Worm (Caenorhabditis elegans) whole organism, early embryonic: Measurements from ENCODE around the gene klf-3.

Source experiments
- B0310.2 ChIP-seq: sonication (generic microtip); optimal IDR thresholded peaks from 2 replicates; lab custom pipeline; 2016; ENCODE audit warnings: mild to moderate bottlenecking, missing genetic modification characterization, missing compliant biosample characterization
- aly-1 ChIP-seq: sonication (generic microtip); optimal IDR thresholded peaks from 2 replicates; lab custom pipeline; 2016; ENCODE audit warnings: missing genetic modification characterization, missing compliant biosample characterization
- ama-1 ChIP-seq: fragments of 150-350 bp; optimal IDR thresholded peaks from 2 replicates; lab custom pipeline; 2014
- ceh-13 ChIP-seq: fragments of 200-800 bp; sonication (Bioruptor generic); optimal IDR thresholded peaks from 2 replicates; lab custom pipeline; 2018; ENCODE audit warnings: mild to moderate bottlenecking, missing genetic modification characterization, missing compliant biosample characterization
- ceh-36 ChIP-seq: sonication (generic microtip); optimal IDR thresholded peaks from 2 replicates; lab custom pipeline; 2016; ENCODE audit warnings: missing genetic modification characterization, inconsistent platforms, missing compliant biosample characterization
- ets-7 ChIP-seq: sonication (generic microtip); optimal IDR thresholded peaks from 2 replicates; lab custom pipeline; 2016; ENCODE audit warnings: missing genotype, missing genetic modification characterization, missing compliant biosample characterization
- flt-1 ChIP-seq: fragments of 200-800 bp; sonication (Bioruptor generic); IDR thresholded peaks from 2 replicates; pipeline ENCODE4 v1.3.6; 2022; ENCODE audit warnings: missing genetic modification characterization, missing compliant biosample characterization
- hmbx-1 ChIP-seq: sonication (generic microtip); optimal IDR thresholded peaks from 2 replicates; lab custom pipeline; 2016; ENCODE audit warnings: mild to moderate bottlenecking, missing genetic modification characterization, missing compliant biosample characterization
- hmg-4 ChIP-seq: fragments of 200-800 bp; sonication (Bioruptor generic); optimal IDR thresholded peaks from 2 replicates; lab custom pipeline; 2018; ENCODE audit warnings: mild to moderate bottlenecking, missing genetic modification characterization, missing compliant biosample characterization
- hnd-1 ChIP-seq: sonication (generic microtip); optimal IDR thresholded peaks from 2 replicates; lab custom pipeline; 2016; ENCODE audit warnings: missing genetic modification characterization, missing compliant biosample characterization
- pes-1 ChIP-seq: fragments of 200-800 bp; sonication (Bioruptor generic); IDR thresholded peaks from 2 replicates; pipeline ENCODE4 v1.3.6; 2022; ENCODE audit warnings: missing genetic modification reagents, missing genetic modification characterization, missing compliant biosample characterization
- scrt-1 ChIP-seq: fragments of 200-800 bp; sonication (Bioruptor generic); IDR thresholded peaks from 2 replicates; pipeline ENCODE4 v1.3.6; 2022; ENCODE audit warnings: missing genetic modification characterization, missing compliant biosample characterization
- sea-1 ChIP-seq: fragments of 200-800 bp; sonication (Bioruptor generic); conservative IDR thresholded peaks from 2 replicates; pipeline ENCODE4 v1.3.6; 2022; ENCODE audit warnings: missing genetic modification characterization, missing compliant biosample characterization
- tbx-11 ChIP-seq: fragments of 200-800 bp; sonication (Bioruptor generic); IDR thresholded peaks from 2 replicates; pipeline ENCODE4 v1.3.6; 2022; ENCODE audit warnings: missing genetic modification characterization, missing compliant biosample characterization
- tbx-37 ChIP-seq: fragments of 200-800 bp; sonication (Bioruptor generic); conservative IDR thresholded peaks from 2 replicates; pipeline ENCODE4 v1.3.6; 2022; ENCODE audit warnings: missing genetic modification reagents, missing genetic modification characterization, missing compliant biosample characterization
- tra-4 ChIP-seq: sonication (generic microtip); optimal IDR thresholded peaks from 2 replicates; lab custom pipeline; 2017; ENCODE audit warnings: missing genetic modification characterization, missing compliant biosample characterization

The klf-3 gene

DNA sequence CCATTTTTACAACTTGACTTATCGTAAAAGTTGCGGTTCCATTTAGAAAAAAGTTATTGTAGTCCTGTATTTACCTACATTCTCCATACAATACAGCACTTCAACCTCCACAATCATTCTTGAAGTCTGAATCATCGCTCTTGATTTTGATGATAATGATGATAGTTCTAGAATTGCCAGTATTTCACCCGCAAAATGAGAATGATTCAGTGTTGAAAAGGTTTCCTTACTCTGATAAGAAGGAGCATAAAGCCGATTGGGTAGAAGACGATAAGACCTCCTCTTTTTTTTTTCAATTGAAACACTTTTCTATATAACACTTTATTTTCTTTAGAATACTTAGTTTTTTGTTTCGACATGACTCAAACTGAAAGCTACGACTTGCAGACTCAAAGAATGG, 14.1 kb downstream of the klf-3 start, which contains the start of gene T19D12.4:
Gene T19D12.4 (plus strand): TSS at position 295 of the 400 bp plus-strand sequence.
- TF ChIP-seq pes-1 (GFP tag; lab: Robert Waterston, UW), result no peak
- no peak for TF ChIP-seq hmbx-1 (tag; lab: Kevin White, UChicago)
- TF ChIP-seq hnd-1 (tag; lab: Kevin White, UChicago), result no peak
- TF ChIP-seq B0310.2 (tag; lab: Kevin White, UChicago), result no peak
- TF ChIP-seq flt-1 (GFP tag; lab: Robert Waterston, UW), result no peak
- TF ChIP-seq ama-1 (lab: Kevin White, UChicago), result no peak
- TF ChIP-seq tbx-11 (GFP tag; lab: Robert Waterston, UW), result no peak
- TF ChIP-seq ceh-36 (tag; lab: Kevin White, UChicago), result no peak
- TF ChIP-seq scrt-1 (GFP tag; lab: Robert Waterston, UW), result no peak
- no peak for TF ChIP-seq aly-1 (tag; lab: Kevin White, UChicago)

- TF ChIP-seq tbx-37 (GFP tag; lab: Robert Waterston, UW) (no peak), ceh-36 (tag; lab: Kevin White, UChicago) (no peak), aly-1 (tag; lab: Kevin White, UChicago) (no peak), ceh-13 (no peak), ets-7 (tag; lab: Kevin White, UChicago) (no peak), tbx-11 (GFP tag; lab: Robert Waterston, UW) (no peak), hnd-1 (tag; lab: Kevin White, UChicago) (no peak), tra-4 (tag; lab: Kevin White, UChicago) (no peak), flt-1 (GFP tag; lab: Robert Waterston, UW) (no peak)
Observed at ce11 chrII:6631995-6632394, 15.3 kb downstream of the klf-3 start.

DNA sequence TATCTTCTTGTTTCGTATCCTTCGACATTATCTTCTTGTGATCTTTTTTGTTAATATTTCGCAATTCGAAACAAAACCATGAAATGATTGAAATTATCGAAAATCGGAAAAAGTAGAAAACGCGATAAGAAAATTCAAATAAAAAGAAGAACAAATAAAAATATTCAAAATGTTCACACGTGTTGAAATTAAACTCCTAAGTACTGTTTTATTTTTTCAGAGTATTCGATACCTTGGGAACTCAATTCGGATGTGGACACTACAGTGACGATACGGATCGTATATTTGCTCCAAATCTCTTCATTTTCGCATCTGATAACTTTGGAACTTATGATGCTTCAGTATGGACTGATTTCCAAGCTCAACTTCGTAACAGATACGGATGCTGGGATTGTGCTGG, 19.5 kb downstream of the klf-3 start, which contains the start of gene T19D12.5:
Gene T19D12.5 (minus strand): TSS at position 101 of the 400 bp plus-strand sequence.
- TF ChIP-seq sea-1 (GFP tag; lab: Robert Waterston, UW) (no peak), tra-4 (tag; lab: Kevin White, UChicago) (no peak), scrt-1 (GFP tag; lab: Robert Waterston, UW) (no peak), flt-1 (GFP tag; lab: Robert Waterston, UW) (no peak), ceh-13 (no peak), ets-7 (tag; lab: Kevin White, UChicago) (no peak), tbx-11 (GFP tag; lab: Robert Waterston, UW) (no peak), pes-1 (GFP tag; lab: Robert Waterston, UW) (no peak), ama-1 (lab: Kevin White, UChicago) (no peak), hnd-1 (tag; lab: Kevin White, UChicago) (no peak)

ce11 chrII:6637854-6638253, 21.2 kb downstream of the klf-3 start:
- no peak for TF ChIP-seq sea-1 (GFP tag; lab: Robert Waterston, UW)
- TF ChIP-seq tbx-11 (GFP tag; lab: Robert Waterston, UW), result no peak
- no peak for TF ChIP-seq hmg-4 (GFP tag; lab: Kevin White, UChicago)
- TF ChIP-seq ama-1 (lab: Kevin White, UChicago), result no peak
- no peak for TF ChIP-seq hnd-1 (tag; lab: Kevin White, UChicago)
- TF ChIP-seq scrt-1 (GFP tag; lab: Robert Waterston, UW), result no peak
- no peak for TF ChIP-seq ets-7 (tag; lab: Kevin White, UChicago)
- no peak for TF ChIP-seq ceh-36 (tag; lab: Kevin White, UChicago)

- TF ChIP-seq ets-7 (tag; lab: Kevin White, UChicago), result no peak
- TF ChIP-seq hmbx-1 (tag; lab: Kevin White, UChicago), result no peak
- TF ChIP-seq tra-4 (tag; lab: Kevin White, UChicago), result no peak
- no peak for TF ChIP-seq flt-1 (GFP tag; lab: Robert Waterston, UW)
- TF ChIP-seq ama-1 (lab: Kevin White, UChicago), result no peak
- no peak for TF ChIP-seq pes-1 (GFP tag; lab: Robert Waterston, UW)
- no peak for TF ChIP-seq B0310.2 (tag; lab: Kevin White, UChicago)
- TF ChIP-seq sea-1 (GFP tag; lab: Robert Waterston, UW), result no peak
- TF ChIP-seq aly-1 (tag; lab: Kevin White, UChicago), result no peak
- no peak for TF ChIP-seq tbx-11 (GFP tag; lab: Robert Waterston, UW)
- TF ChIP-seq tbx-37 (GFP tag; lab: Robert Waterston, UW), result no peak
Observed at ce11 chrII:6642180-6642579, 25.5 kb downstream of the klf-3 start.

ce11 chrII:6642651-6643167, 26.0 kb downstream of the klf-3 start, which contains the start of gene T19D12.6:
T19D12.6 (minus strand) TSS chrII:6643117.
- TF ChIP-seq aly-1 (tag; lab: Kevin White, UChicago) (no peak), hmbx-1 (tag; lab: Kevin White, UChicago) (no peak), ets-7 (tag; lab: Kevin White, UChicago) (no peak)

DNA sequence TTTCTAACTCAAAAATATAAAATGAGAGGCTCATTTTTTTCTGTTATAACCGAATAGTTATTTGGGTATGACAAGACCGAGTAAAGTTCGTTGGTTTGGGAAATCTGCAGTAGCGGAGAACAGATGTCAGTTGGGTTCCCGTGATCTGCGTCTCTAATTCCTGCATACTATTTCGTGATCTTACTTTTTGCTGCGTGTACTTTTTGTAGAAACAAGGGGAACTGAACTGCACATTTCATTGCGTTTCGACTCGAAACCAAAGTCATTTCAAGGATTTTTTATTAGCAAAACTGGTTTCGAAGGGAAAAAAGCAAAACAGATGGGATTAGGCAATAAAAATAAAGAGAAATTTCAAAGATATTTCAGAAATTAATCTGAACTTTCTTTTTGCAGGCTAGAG, 30.2 kb downstream of the klf-3 start:
- no peak for TF ChIP-seq tbx-11 (GFP tag; lab: Robert Waterston, UW)
- TF ChIP-seq hmbx-1 (tag; lab: Kevin White, UChicago), result no peak

- TF ChIP-seq aly-1 (tag; lab: Kevin White, UChicago) (no peak), hmg-4 (GFP tag; lab: Kevin White, UChicago) (no peak), pes-1 (GFP tag; lab: Robert Waterston, UW) (no peak), ceh-13 (no peak), tbx-37 (GFP tag; lab: Robert Waterston, UW) (no peak), flt-1 (GFP tag; lab: Robert Waterston, UW) (no peak), ama-1 (lab: Kevin White, UChicago) (no peak), tbx-11 (GFP tag; lab: Robert Waterston, UW) (no peak), sea-1 (GFP tag; lab: Robert Waterston, UW) (no peak), B0310.2 (tag; lab: Kevin White, UChicago) (no peak)
Observed at ce11 chrII:6649026-6649425, 32.3 kb downstream of the klf-3 start, which contains the start of gene oig-8. oig-8 (minus strand) TSS chrII:6649126.
